Worm (Caenorhabditis elegans) whole organism, L4 larva: ENCODE data around the gene cyp-35B3.
A peak's percentile ranks its signal among the peaks of the same experiment; 100 is the strongest.

Source experiments
- D1046.2 ChIP-seq: fragments of 200-800 bp; sonication (Bioruptor generic); IDR thresholded peaks from 2 replicates; pipeline ENCODE4 v1.3.6; 2022; ENCODE audit warnings: missing genetic modification characterization, missing compliant biosample characterization
- F49E8.2 ChIP-seq: sonication (generic microtip); optimal IDR thresholded peaks from 2 replicates; lab custom pipeline; 2016; ENCODE audit warnings: missing compliant biosample characterization, mild to moderate bottlenecking, missing genetic modification characterization, borderline replicate concordance
- R02D3.7 ChIP-seq: fragments of 150-350 bp; sonication (generic microtip); optimal IDR thresholded peaks from 3 replicates; lab custom pipeline; 2014; ENCODE audit warnings: missing biosample characterization, missing genetic modification characterization
- T20F7.1 ChIP-seq: fragments of 200-800 bp; sonication (Bioruptor generic); optimal IDR thresholded peaks from 2 replicates; lab custom pipeline; 2018; ENCODE audit warnings: mild to moderate bottlenecking, missing genetic modification characterization, missing compliant biosample characterization
- Y48G9A.11 ChIP-seq: fragments of 200-800 bp; sonication (Bioruptor generic); IDR thresholded peaks from 2 replicates; pipeline ENCODE4 v1.3.6; 2022; ENCODE audit warnings: missing genetic modification reagents, missing genetic modification characterization, missing compliant biosample characterization
- Y75B8A.6 ChIP-seq: fragments of 200-800 bp; sonication (Bioruptor generic); IDR thresholded peaks from 2 replicates; pipeline ENCODE4 v1.3.6; 2022; ENCODE audit warnings: missing genetic modification reagents, missing genetic modification characterization, missing compliant biosample characterization
- aha-1 ChIP-seq: fragments of 150-350 bp; peaks from one replicate; lab custom pipeline; 2014; ENCODE audit warnings: missing biosample characterization, missing genetic modification characterization
- ceh-28 ChIP-seq: fragments of 150-350 bp; optimal IDR thresholded peaks from 2 replicates; lab custom pipeline; 2014; ENCODE audit warnings: missing biosample characterization, missing genetic modification reagents, missing genetic modification characterization
- daf-16 ChIP-seq, 3 experiments: sonication (generic microtip); optimal IDR thresholded peaks; 2 replicates each; lab custom pipeline; 2016 to 2017; ENCODE audit warnings: missing genetic modification characterization in 3 of 3, missing genetic modification reagents in 3 of 3, mild to moderate bottlenecking in 2 of 3, missing compliant biosample characterization in 2 of 3, missing biosample characterization in 1 of 3, moderate library complexity in 1 of 3
- dmd-6 ChIP-seq: fragments of 200-800 bp; sonication (Bioruptor generic); IDR thresholded peaks from 2 replicates; pipeline ENCODE4 v1.3.6; 2022; ENCODE audit warnings: missing genetic modification reagents, missing genetic modification characterization, missing compliant biosample characterization
- dmd-9 ChIP-seq: fragments of 200-800 bp; sonication (Bioruptor generic); IDR thresholded peaks from 2 replicates; pipeline ENCODE4 v1.3.6; 2022; ENCODE audit warnings: missing genetic modification reagents, missing genetic modification characterization, missing compliant biosample characterization
- fkh-10 ChIP-seq: fragments of 150-350 bp; optimal IDR thresholded peaks from 2 replicates; lab custom pipeline; 2014; ENCODE audit warnings: missing biosample characterization, missing genetic modification reagents, missing genetic modification characterization
- fos-1 ChIP-seq: fragments of 150-350 bp; optimal IDR thresholded peaks from 2 replicates; lab custom pipeline; 2014; ENCODE audit warnings: missing biosample characterization, missing genetic modification characterization
- hif-1 ChIP-seq, 2 experiments: sonication (generic microtip); optimal IDR thresholded peaks; 2 replicates each; lab custom pipeline; 2016 to 2017; ENCODE audit warnings: missing compliant biosample characterization in 2 of 2, missing genetic modification characterization in 2 of 2, missing genetic modification reagents in 2 of 2, missing genotype in 2 of 2, mild to moderate bottlenecking in 1 of 2
- hlh-11 ChIP-seq: fragments of 200-800 bp; sonication (Bioruptor generic); optimal IDR thresholded peaks from 2 replicates; lab custom pipeline; 2018; ENCODE audit warnings: mild to moderate bottlenecking, missing genetic modification characterization, missing compliant biosample characterization
- hlh-30 ChIP-seq: sonication (generic microtip); optimal IDR thresholded peaks from 2 replicates; lab custom pipeline; 2017; ENCODE audit warnings: antibody characterized with exemption, mild to moderate bottlenecking, missing genetic modification characterization, missing compliant biosample characterization; ENCODE audit not compliant: insufficient read depth
- hmg-1.1 ChIP-seq: fragments of 200-800 bp; sonication (Bioruptor generic); IDR thresholded peaks from 2 replicates; pipeline ENCODE4 v1.3.6; 2022; ENCODE audit warnings: missing genetic modification reagents, missing genetic modification characterization, missing compliant biosample characterization
- lin-29 ChIP-seq: fragments of 200-800 bp; sonication (Bioruptor generic); IDR thresholded peaks from 2 replicates; pipeline ENCODE4 v1.3.6; 2022; ENCODE audit warnings: missing genetic modification reagents, missing genetic modification characterization, missing compliant biosample characterization
- mdt-29 ChIP-seq: fragments of 200-800 bp; sonication (Bioruptor generic); IDR thresholded peaks from 2 replicates; pipeline ENCODE4 v1.3.6; 2022; ENCODE audit warnings: missing genetic modification reagents, missing genetic modification characterization, missing compliant biosample characterization
- mxl-3 ChIP-seq: fragments of 200-800 bp; sonication (Bioruptor generic); optimal IDR thresholded peaks from 2 replicates; lab custom pipeline; 2018; ENCODE audit warnings: mild to moderate bottlenecking, missing genetic modification characterization, missing compliant biosample characterization
- nhr-111 ChIP-seq: fragments of 200-800 bp; sonication (Bioruptor generic); optimal IDR thresholded peaks from 2 replicates; lab custom pipeline; 2018; ENCODE audit warnings: mild to moderate bottlenecking, missing genetic modification characterization, missing compliant biosample characterization
- nhr-28 ChIP-seq: fragments of 150-350 bp; optimal IDR thresholded peaks from 2 replicates; lab custom pipeline; 2014; ENCODE audit warnings: missing biosample characterization, missing genetic modification characterization
- nhr-41 ChIP-seq: fragments of 200-800 bp; sonication (Bioruptor generic); IDR thresholded peaks from 2 replicates; pipeline ENCODE4 v1.3.6; 2022; ENCODE audit warnings: missing genetic modification reagents, missing genetic modification characterization, missing compliant biosample characterization
- nhr-48 ChIP-seq: sonication (generic microtip); optimal IDR thresholded peaks from 2 replicates; lab custom pipeline; 2016; ENCODE audit warnings: mild to moderate bottlenecking, missing genetic modification characterization, missing compliant biosample characterization
- nhr-76 ChIP-seq: fragments of 150-350 bp; optimal IDR thresholded peaks from 2 replicates; lab custom pipeline; 2014; ENCODE audit warnings: missing biosample characterization, missing genetic modification characterization
- spr-3 ChIP-seq: fragments of 200-800 bp; sonication (Bioruptor generic); optimal IDR thresholded peaks from 2 replicates; lab custom pipeline; 2018; ENCODE audit warnings: mild to moderate bottlenecking, missing genetic modification characterization, missing compliant biosample characterization
- tag-97 ChIP-seq: fragments of 200-800 bp; sonication (Bioruptor generic); IDR thresholded peaks from 2 replicates; pipeline ENCODE4 v1.3.6; 2022; ENCODE audit warnings: missing genetic modification characterization, missing compliant biosample characterization
- unc-62 ChIP-seq, 3 experiments: fragments of 150-350 bp in 1 of 3; sonication (generic microtip); optimal IDR thresholded peaks in 2 of 3; peaks in 1 of 3; 1 replicate in 1 of 3; 2 replicates in 2 of 3; lab custom pipeline; 2014 to 2017; ENCODE audit warnings: missing biosample characterization in 3 of 3, missing genetic modification characterization in 3 of 3, missing genetic modification reagents in 3 of 3, missing genotype in 1 of 3
- zfp-3 ChIP-seq: fragments of 200-800 bp; sonication (Bioruptor generic); conservative IDR thresholded peaks from 2 replicates; pipeline ENCODE4 v1.3.6; 2022; ENCODE audit warnings: missing genetic modification reagents, missing genetic modification characterization, missing compliant biosample characterization

The cyp-35B3 gene

DNA sequence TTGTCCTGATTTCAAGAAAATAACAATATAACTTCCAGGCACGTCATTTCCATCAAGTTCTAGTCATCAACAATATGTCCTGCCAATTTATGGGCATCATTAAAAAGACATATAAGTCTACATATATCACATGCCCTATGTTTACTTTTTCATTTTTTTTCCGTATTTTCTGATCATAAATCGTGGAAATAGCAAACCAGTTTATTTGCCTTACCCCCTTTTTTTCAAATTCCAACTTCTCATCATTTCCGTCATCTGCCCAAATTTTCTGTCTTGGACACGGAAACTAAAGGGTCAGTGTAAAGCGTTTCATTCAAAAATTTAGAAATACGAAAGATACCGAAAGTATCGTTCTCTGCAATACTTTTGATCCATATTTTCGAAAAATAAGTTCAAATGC, 47.2 kb downstream of the cyp-35B3 start:
- TF ChIP-seq hlh-30 (tag; lab: Kevin White, UChicago), result no peak
- TF ChIP-seq aha-1, result peak; percentile 63
- no peak for TF ChIP-seq D1046.2
- TF ChIP-seq nhr-48 (tag; lab: Kevin White, UChicago), result no peak
- TF ChIP-seq nhr-111 (GFP tag; lab: Kevin White, UChicago), result no peak
- TF ChIP-seq hlh-11 (tag; lab: Kevin White, UChicago), result no peak
- peak; percentile 1 for TF ChIP-seq T20F7.1 (GFP tag; lab: Kevin White, UChicago)
- no peak for TF ChIP-seq fkh-10
- TF ChIP-seq lin-29 (GFP tag; lab: Robert Waterston, UW), result no peak
- TF ChIP-seq spr-3 (GFP tag; lab: Kevin White, UChicago), result no peak
- TF ChIP-seq Y75B8A.6 (GFP tag; lab: Robert Waterston, UW), result no peak
- no peak for TF ChIP-seq ceh-28 (tag; lab: Kevin White, UChicago)
- no peak for TF ChIP-seq mxl-3 (GFP tag; lab: Kevin White, UChicago)
- TF ChIP-seq daf-16 (GFP tag; optimal IDR thresholded peaks at IDR 0.05; lab: Kevin White, UChicago), result no peak
- no peak for TF ChIP-seq daf-16 (tag; optimal IDR thresholded peaks at IDR 0.05; lab: Kevin White, UChicago)
- TF ChIP-seq fos-1 (tag; lab: Kevin White, UChicago), result no peak
- TF ChIP-seq nhr-76 (tag; lab: Kevin White, UChicago), result no peak
- no peak for TF ChIP-seq tag-97 (GFP tag; lab: Robert Waterston, UW)

DNA sequence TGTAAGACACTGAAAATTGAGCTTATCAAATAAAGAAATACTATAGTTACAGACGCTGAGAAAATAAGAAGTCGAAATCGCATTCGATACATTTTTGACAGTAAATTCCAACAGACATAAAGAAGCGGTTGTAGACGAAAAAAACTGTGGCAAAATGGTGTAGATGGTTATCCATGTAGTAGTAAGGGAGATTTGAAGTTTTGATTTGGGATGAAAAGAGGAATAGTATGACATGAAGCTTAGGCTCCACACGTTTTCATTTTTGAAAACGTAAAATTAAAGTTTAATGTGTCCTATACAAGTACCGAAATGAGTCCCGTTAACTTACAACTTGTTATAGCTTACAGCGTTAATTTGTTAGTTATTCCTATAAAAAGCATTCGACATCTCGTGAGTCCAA, 48.9 kb downstream of the cyp-35B3 start, which contains the start of gene K09D9.9:
K09D9.9 (minus strand) TSS at position 101 of the 400 bp plus-strand sequence.
- TF ChIP-seq zfp-3 (no peak), F49E8.2 (tag; lab: Kevin White, UChicago) (no peak)
- TF ChIP-seq, all 104 proteins: peak for 0

DNA sequence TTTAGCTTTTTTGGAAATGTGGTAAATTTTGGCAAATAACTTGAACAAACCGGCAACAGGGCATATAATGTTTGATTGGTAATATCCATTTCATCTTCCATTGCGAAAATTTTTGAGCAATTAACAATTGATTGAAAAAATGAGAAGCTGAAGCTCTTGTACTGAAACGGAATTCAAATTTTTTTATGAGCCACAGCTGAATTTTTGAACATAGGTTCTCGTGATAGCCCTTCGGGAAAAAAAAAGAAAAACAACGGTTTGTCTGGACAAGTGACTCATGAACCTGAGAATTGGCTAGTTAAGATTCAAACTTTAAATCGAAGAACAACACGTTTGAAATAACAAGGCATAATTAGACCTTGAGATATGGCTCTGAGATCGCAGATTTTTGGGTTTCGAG, 50.7 kb downstream of the cyp-35B3 start, which contains the start of gene srx-62:
srx-62 (minus strand) TSS at position 101 of the 400 bp plus-strand sequence.
- TF ChIP-seq nhr-41 (GFP tag; lab: Robert Waterston, UW) (no peak), dmd-6 (GFP tag; lab: Robert Waterston, UW) (no peak), mdt-29 (GFP tag; lab: Robert Waterston, UW) (no peak), lin-29 (GFP tag; lab: Robert Waterston, UW) (no peak), hmg-1.1 (GFP tag; lab: Robert Waterston, UW) (no peak), Y48G9A.11 (no peak), R02D3.7 (tag; lab: Kevin White, UChicago) (no peak), hif-1 (tag; optimal IDR thresholded peaks at IDR 0.05; lab: Kevin White, UChicago) (no peak), dmd-9 (GFP tag; lab: Robert Waterston, UW) (no peak), nhr-28 (tag; lab: Kevin White, UChicago) (no peak), unc-62 (GFP tag; optimal IDR thresholded peaks at IDR 0.05 in 1 of 2; lab: Kevin White, UChicago) (no peak), unc-62 (tag; optimal IDR thresholded peaks at IDR 0.05; lab: Kevin White, UChicago) (no peak)
